Fruit fly (Drosophila melanogaster): ENCODE results near the gene CG42750.

DNA sequence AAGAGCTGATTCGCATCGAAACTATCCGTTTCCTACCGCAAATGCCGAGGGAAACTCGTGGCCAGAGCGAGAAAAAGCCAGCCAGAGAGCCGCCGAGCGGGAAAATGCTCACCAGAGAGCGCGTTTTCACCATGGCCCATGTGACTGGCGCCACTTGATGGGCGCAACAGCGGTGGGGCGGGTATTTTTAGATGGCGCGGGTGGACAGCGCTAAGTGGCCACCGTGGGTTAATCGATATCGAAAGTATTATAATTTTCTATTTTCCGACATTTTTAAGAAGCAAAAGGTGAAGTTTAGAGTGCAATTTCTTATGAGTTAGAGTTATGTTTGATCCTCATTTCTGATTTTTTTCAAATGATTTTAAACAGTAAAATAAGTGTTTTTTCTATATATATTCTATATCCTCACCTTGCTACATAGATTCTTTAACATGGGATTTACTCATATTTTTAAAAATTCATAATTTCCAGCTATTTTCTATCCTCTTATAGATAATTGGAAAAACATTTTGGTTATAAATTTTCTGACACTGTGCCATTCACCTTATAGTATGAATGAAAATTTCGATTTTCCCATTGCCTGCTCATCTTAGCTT is 90.8 kb downstream of the CG42750 start, which contains the start of gene Ptp36E:
- TF ChIP-seq mam (GFP tag; optimal IDR thresholded peaks at IDR 0.05) (peak; percentile 57), NFAT (GFP tag; IDR thresholded peaks at IDR 0.05) (peak; percentile 43; the same call in 1 of the 2 replicates), Xbp1 (GFP tag; optimal IDR thresholded peaks at IDR 0.05) (peak; percentile 58), wdn (GFP tag; IDR thresholded peaks at IDR 0.05) (0 out of 2 replicates have a peak, but pooled peaks have one; percentile 24), Hr39 (optimal IDR thresholded peaks at IDR 0.05) (no peak), ranshi (GFP tag; IDR thresholded peaks at IDR 0.05) (peak; percentile 78)

Measured in whole organism, embryonic.